Fruit fly (Drosophila melanogaster) whole organism, embryonic: ENCODE measurements around the gene Son.
A peak's percentile ranks its signal among the peaks of the same experiment; 100 is the strongest.

Experiments used
- Ada2b ChIP-seq: fragments of 200-800 bp; sonication (Bioruptor generic); IDR thresholded peaks from 2 replicates; pipeline ENCODE4 v1.3.6; 2022; ENCODE audit warnings: missing biosample characterization, missing genetic modification characterization
- CG10431 ChIP-seq: fragments of 200-800 bp; sonication (Bioruptor generic); optimal IDR thresholded peaks from 3 replicates; lab custom pipeline; 2018; ENCODE audit warnings: missing biosample characterization, mild to moderate bottlenecking, missing genetic modification characterization
- CG10543 ChIP-seq: fragments of 200-800 bp; sonication (Bioruptor generic); optimal IDR thresholded peaks from 3 replicates; lab custom pipeline; 2017; ENCODE audit warnings: missing biosample characterization, mild to moderate bottlenecking, missing genetic modification characterization, moderate library complexity
- CG10565 ChIP-seq: fragments of 200-800 bp; sonication (Bioruptor generic); optimal IDR thresholded peaks from 3 replicates; lab custom pipeline; 2016; ENCODE audit warnings: missing biosample characterization, mild to moderate bottlenecking, missing genetic modification characterization
- CG13296 ChIP-seq: fragments of 200-800 bp; sonication (Bioruptor generic); optimal IDR thresholded peaks from 3 replicates; lab custom pipeline; 2018; ENCODE audit warnings: missing biosample characterization, mild to moderate bottlenecking, missing genetic modification characterization
- CG15073 ChIP-seq: fragments of 200-800 bp; sonication (Bioruptor generic); optimal IDR thresholded peaks from 2 replicates; lab custom pipeline; 2016; ENCODE audit warnings: missing biosample characterization, missing genetic modification characterization
- CG1603 ChIP-seq: fragments of 200-800 bp; sonication (Bioruptor generic); optimal IDR thresholded peaks from 2 replicates; lab custom pipeline; 2019; ENCODE audit warnings: missing biosample characterization, mild to moderate bottlenecking, missing genetic modification characterization, moderate library complexity
- CG17328 ChIP-seq: fragments of 200-800 bp; sonication (Bioruptor generic); IDR thresholded peaks from 2 replicates; pipeline ENCODE4 v1.3.6; 2022; ENCODE audit warnings: missing biosample characterization, missing genetic modification characterization
- CG17829 ChIP-seq: fragments of 200-800 bp; optimal IDR thresholded peaks from 2 replicates; lab custom pipeline; 2019; ENCODE audit warnings: missing biosample characterization, mild to moderate bottlenecking, missing genetic modification characterization, moderate library complexity
- CG18476 ChIP-seq: fragments of 200-800 bp; sonication (Bioruptor generic); optimal IDR thresholded peaks from 2 replicates; lab custom pipeline; 2016; ENCODE audit warnings: missing biosample characterization, mild to moderate bottlenecking, missing genetic modification characterization
- CG33557 ChIP-seq: fragments of 200-800 bp; sonication (Bioruptor generic); optimal IDR thresholded peaks from 2 replicates; lab custom pipeline; 2019; ENCODE audit warnings: missing biosample characterization, mild to moderate bottlenecking, missing genetic modification characterization, moderate library complexity
- CG5245 ChIP-seq: fragments of 200-800 bp; sonication (Bioruptor generic); optimal IDR thresholded peaks from 3 replicates; lab custom pipeline; 2016; ENCODE audit warnings: missing biosample characterization, missing genetic modification characterization
- CG6854 ChIP-seq: fragments of 200-800 bp; sonication (Bioruptor generic); optimal IDR thresholded peaks from 3 replicates; lab custom pipeline; 2017; ENCODE audit warnings: missing biosample characterization, mild to moderate bottlenecking, missing genetic modification characterization
- CG8388 ChIP-seq: fragments of 200-800 bp; sonication (Bioruptor generic); optimal IDR thresholded peaks from 2 replicates; lab custom pipeline; 2019; ENCODE audit warnings: missing biosample characterization, mild to moderate bottlenecking, missing genetic modification characterization, moderate library complexity
- CG9609 ChIP-seq: fragments of 200-800 bp; sonication (Bioruptor generic); optimal IDR thresholded peaks from 3 replicates; lab custom pipeline; 2016; ENCODE audit warnings: missing biosample characterization, missing genetic modification characterization
- D19B ChIP-seq: fragments of 200-800 bp; sonication (Bioruptor generic); optimal IDR thresholded peaks from 2 replicates; lab custom pipeline; 2017; ENCODE audit warnings: missing biosample characterization, mild to moderate bottlenecking, missing genetic modification characterization
- Doc2 ChIP-seq: fragments of 200-800 bp; sonication (Bioruptor generic); IDR thresholded peaks from 2 replicates; pipeline ENCODE4 v1.3.6; 2022; ENCODE audit warnings: missing biosample characterization, missing genetic modification characterization
- ERR ChIP-seq: fragments of 200-800 bp; sonication (Bioruptor generic); optimal IDR thresholded peaks from 2 replicates; lab custom pipeline; 2016; ENCODE audit warnings: missing biosample characterization, missing genetic modification characterization
- Elba2 ChIP-seq: fragments of 200-800 bp; sonication (Bioruptor generic); optimal IDR thresholded peaks from 3 replicates; lab custom pipeline; 2016; ENCODE audit warnings: missing biosample characterization, missing genetic modification characterization
- HLH3B ChIP-seq: fragments of 200-800 bp; sonication (Bioruptor generic); IDR thresholded peaks from 2 replicates; pipeline ENCODE4 v1.3.6; 2022; ENCODE audit warnings: missing biosample characterization, missing genetic modification characterization
- Hr51 ChIP-seq, 2 experiments: fragments of 200-800 bp; sonication (Bioruptor generic); optimal IDR thresholded peaks; 2 replicates in 1 of 2; 3 replicates in 1 of 2; lab custom pipeline; 2016 to 2018; ENCODE audit warnings: missing biosample characterization in 2 of 2, missing genetic modification characterization in 2 of 2, mild to moderate bottlenecking in 1 of 2, moderate library complexity in 1 of 2
- Hr78 ChIP-seq, 2 experiments: fragments of 200-800 bp in 1 of 2; fragments of >200 bp in 1 of 2; sonication (Bioruptor generic) in 1 of 2; optimal IDR thresholded peaks; 2 replicates each; lab custom pipeline; 2017 to 2019; ENCODE audit warnings: missing biosample characterization in 2 of 2, missing genetic modification characterization in 2 of 2, mild to moderate bottlenecking in 1 of 2, moderate library complexity in 1 of 2
- Med ChIP-seq: fragments of 200-800 bp; sonication (Bioruptor generic); peaks from one replicate; lab custom pipeline; 2016; ENCODE audit warnings: missing biosample characterization, missing genetic modification characterization, mild to moderate bottlenecking, inconsistent platforms, moderate library complexity
- Nf-YC ChIP-seq: fragments of 200-800 bp; optimal IDR thresholded peaks from 3 replicates; lab custom pipeline; 2019; ENCODE audit warnings: missing biosample characterization, mild to moderate bottlenecking, missing genetic modification characterization, moderate library complexity
- Pdp1 ChIP-seq, 2 experiments: fragments of 200-800 bp; sonication (Bioruptor generic); optimal IDR thresholded peaks; 3 replicates each; lab custom pipeline; 2016; ENCODE audit warnings: missing biosample characterization in 2 of 2, missing genetic modification characterization in 2 of 2, mild to moderate bottlenecking in 1 of 2, moderate library complexity in 1 of 2
- Vsx1 ChIP-seq: fragments of 200-800 bp; sonication (Bioruptor generic); optimal IDR thresholded peaks from 2 replicates; lab custom pipeline; 2017; ENCODE audit warnings: missing biosample characterization, mild to moderate bottlenecking, missing genetic modification characterization, missing genetic modification reagents
- Xbp1 ChIP-seq: fragments of 200-800 bp; sonication (Bioruptor generic); optimal IDR thresholded peaks from 3 replicates; lab custom pipeline; 2016; ENCODE audit warnings: missing biosample characterization, mild to moderate bottlenecking, missing genetic modification characterization
- bab2 ChIP-seq: fragments of 200-800 bp; sonication (Bioruptor generic); optimal IDR thresholded peaks from 2 replicates; lab custom pipeline; 2016; ENCODE audit warnings: missing biosample characterization, missing genetic modification characterization
- bowl ChIP-seq: fragments of 200-800 bp; sonication (Bioruptor generic); IDR thresholded peaks from 2 replicates; pipeline ENCODE4 v1.3.6; 2022; ENCODE audit warnings: missing biosample characterization, missing genetic modification characterization
- br ChIP-seq: fragments of >200 bp; optimal IDR thresholded peaks from 2 replicates; lab custom pipeline; 2017
- cwo ChIP-seq: fragments of 200-800 bp; sonication (Bioruptor generic); optimal IDR thresholded peaks from 3 replicates; lab custom pipeline; 2017; ENCODE audit warnings: missing biosample characterization, missing genetic modification characterization, mild to moderate bottlenecking, moderate library complexity, missing genetic modification reagents
- emc ChIP-seq: fragments of 200-800 bp; sonication (Bioruptor generic); optimal IDR thresholded peaks from 2 replicates; lab custom pipeline; 2016; ENCODE audit warnings: missing biosample characterization, missing genetic modification characterization
- fru ChIP-seq: fragments of >200 bp; optimal IDR thresholded peaks from 2 replicates; lab custom pipeline; 2017
- gcm ChIP-seq: fragments of 200-800 bp; sonication (Bioruptor generic); optimal IDR thresholded peaks from 2 replicates; lab custom pipeline; 2019; ENCODE audit warnings: missing biosample characterization, mild to moderate bottlenecking, missing genetic modification characterization, moderate library complexity
- jigr1 ChIP-seq: fragments of 200-800 bp; sonication (Bioruptor generic); IDR thresholded peaks from 3 replicates; pipeline ENCODE4 v1.3.6; 2022; ENCODE audit warnings: missing biosample characterization, missing genetic modification characterization
- knrl ChIP-seq: fragments of 200-800 bp; sonication (Bioruptor generic); IDR thresholded peaks from 3 replicates; pipeline ENCODE4 v1.3.6; 2022; ENCODE audit warnings: missing biosample characterization, missing genetic modification characterization; ENCODE audit not compliant: partially characterized antibody
- lov ChIP-seq, 2 experiments: fragments of 200-800 bp in 1 of 2; fragments of >200 bp in 1 of 2; sonication (Bioruptor generic) in 1 of 2; IDR thresholded peaks in 1 of 2; optimal IDR thresholded peaks in 1 of 2; 2 replicates in 1 of 2; 3 replicates in 1 of 2; pipeline versions ENCODE4 v1.3.6 to Lab custom; 2017 to 2022; ENCODE audit warnings: missing biosample characterization in 1 of 2, missing genetic modification characterization in 1 of 2
- mirr ChIP-seq: fragments of 200-800 bp; sonication (Bioruptor generic); optimal IDR thresholded peaks from 3 replicates; lab custom pipeline; 2018; ENCODE audit warnings: missing biosample characterization, mild to moderate bottlenecking, missing genetic modification characterization
- nom ChIP-seq: fragments of 200-800 bp; sonication (Bioruptor generic); optimal IDR thresholded peaks from 2 replicates; lab custom pipeline; 2017; ENCODE audit warnings: missing biosample characterization, missing genetic modification characterization, mild to moderate bottlenecking, moderate library complexity, missing genetic modification reagents
- pfk ChIP-seq: fragments of 200-800 bp; sonication (Bioruptor generic); optimal IDR thresholded peaks from 2 replicates; lab custom pipeline; 2018; ENCODE audit warnings: missing biosample characterization, mild to moderate bottlenecking, missing genetic modification characterization, moderate library complexity
- phol ChIP-seq: fragments of 200-800 bp; sonication (Bioruptor generic); optimal IDR thresholded peaks from 3 replicates; lab custom pipeline; 2018; ENCODE audit warnings: missing biosample characterization, mild to moderate bottlenecking, missing genetic modification characterization, moderate library complexity
- shn ChIP-seq: fragments of 200-800 bp; sonication (Bioruptor generic); optimal IDR thresholded peaks from 3 replicates; lab custom pipeline; 2016; ENCODE audit warnings: missing biosample characterization, missing genetic modification characterization
- sim ChIP-seq: fragments of 200-800 bp; sonication (Bioruptor generic); IDR thresholded peaks from 2 replicates; pipeline ENCODE4 v1.3.6; 2022; ENCODE audit warnings: missing biosample characterization, missing genetic modification characterization
- sob ChIP-seq: fragments of 200-800 bp; sonication (Bioruptor generic); IDR thresholded peaks from 2 replicates; pipeline ENCODE4 v1.3.6; 2022; ENCODE audit warnings: missing biosample characterization, missing genetic modification characterization
- tna ChIP-seq: fragments of 200-800 bp; sonication (Bioruptor generic); IDR thresholded peaks from 2 replicates; pipeline ENCODE4 v1.3.6; 2022; ENCODE audit warnings: missing biosample characterization, missing genetic modification characterization; ENCODE audit not compliant: partially characterized antibody
- trh ChIP-seq: fragments of 200-800 bp; sonication (Bioruptor generic); optimal IDR thresholded peaks from 2 replicates; lab custom pipeline; 2016; ENCODE audit warnings: missing biosample characterization, missing genetic modification characterization

Son gene

dm6 chr3R:9620278-9620677 is 42.4 kb downstream of the Son start (continued):
- TF ChIP-seq Hr78 (GFP tag; optimal IDR thresholded peaks at IDR 0.05; lab: Kevin White, UChicago) (no peak), CG5245 (GFP tag; lab: Kevin White, UChicago) (no peak), emc (GFP tag; lab: Kevin White, UChicago) (no peak), CG17829 (tag; lab: Kevin White, UChicago) (no peak), CG1603 (tag; lab: Kevin White, UChicago) (no peak), Med (GFP tag; lab: Kevin White, UChicago) (no peak), lov (optimal IDR thresholded peaks at IDR 0.05; lab: Kevin White, UChicago) (no peak), lov (GFP tag; IDR thresholded peaks at IDR 0.05; lab: Robert Waterston, UW) (no peak), sob (GFP tag; lab: Robert Waterston, UW) (no peak), phol (tag; lab: Kevin White, UChicago) (no peak), CG33557 (GFP tag; lab: Kevin White, UChicago) (no peak), bab2 (no peak), nom (no peak), jigr1 (GFP tag; lab: Robert Waterston, UW) (no peak), br (lab: Kevin White, UChicago) (no peak), tna (GFP tag; lab: Robert Waterston, UW) (no peak), mirr (GFP tag; lab: Kevin White, UChicago) (peak; percentile 1), pfk (GFP tag; lab: Kevin White, UChicago) (no peak), Pdp1 (GFP tag; optimal IDR thresholded peaks at IDR 0.05; lab: Kevin White, UChicago) (no peak), Elba2 (GFP tag; lab: Kevin White, UChicago) (no peak), Xbp1 (GFP tag; lab: Kevin White, UChicago) (no peak), CG6854 (no peak), CG10565 (no peak), ERR (no peak), CG10543 (no peak), CG15073 (GFP tag; lab: Kevin White, UChicago) (no peak), cwo (peak; percentile 11), knrl (no peak), CG13296 (peak; percentile 43), HLH3B (GFP tag; lab: Robert Waterston, UW) (no peak), bowl (GFP tag; lab: Robert Waterston, UW) (no peak), sim (GFP tag; lab: Robert Waterston, UW) (no peak), Vsx1 (GFP tag; lab: Kevin White, UChicago) (no peak), shn (GFP tag; lab: Kevin White, UChicago) (no peak), D19B (no peak), Nf-YC (peak; percentile 23), CG10431 (no peak), CG8388 (GFP tag; lab: Kevin White, UChicago) (no peak), CG18476 (no peak), Hr51 (GFP tag; optimal IDR thresholded peaks at IDR 0.05; lab: Kevin White, UChicago) (no peak), Ada2b (GFP tag; lab: Robert Waterston, UW) (no peak), trh (GFP tag; lab: Kevin White, UChicago) (no peak), CG17328 (GFP tag; lab: Robert Waterston, UW) (no peak), fru (lab: Kevin White, UChicago) (no peak), Doc2 (GFP tag; lab: Robert Waterston, UW) (no peak), CG9609 (no peak), gcm (GFP tag; lab: Kevin White, UChicago) (no peak)
